Fruit fly (Drosophila melanogaster) whole organism, embryonic: Measurements from ENCODE around the gene Glut1.
A peak's percentile ranks its signal among the peaks of the same experiment; 100 is the strongest.

Experiments used
- CG10147 ChIP-seq: fragments of 200-800 bp; sonication (Bioruptor generic); optimal IDR thresholded peaks from 2 replicates; lab custom pipeline; 2019; ENCODE audit warnings: missing biosample characterization, mild to moderate bottlenecking, missing genetic modification characterization, moderate library complexity
- CG12391 ChIP-seq: fragments of 200-800 bp; sonication (Bioruptor generic); optimal IDR thresholded peaks from 3 replicates; lab custom pipeline; 2018; ENCODE audit warnings: missing biosample characterization, mild to moderate bottlenecking, missing genetic modification characterization, moderate library complexity
- CG12942 ChIP-seq: fragments of 200-800 bp; sonication (Bioruptor generic); optimal IDR thresholded peaks from 3 replicates; lab custom pipeline; 2016; ENCODE audit warnings: missing biosample characterization, missing genetic modification characterization
- CG13123 ChIP-seq: fragments of 200-800 bp; sonication (Bioruptor generic); optimal IDR thresholded peaks from 2 replicates; lab custom pipeline; 2016; ENCODE audit warnings: missing biosample characterization, missing genetic modification characterization
- CG14441 ChIP-seq: fragments of 200-800 bp; sonication (Bioruptor generic); IDR thresholded peaks from 2 replicates; pipeline ENCODE4 v1.3.6; 2022; ENCODE audit warnings: missing biosample characterization, missing genetic modification characterization
- CG17612 ChIP-seq: fragments of 200-800 bp; sonication (Bioruptor generic); IDR thresholded peaks from 2 replicates; pipeline ENCODE4 v1.3.6; 2022; ENCODE audit warnings: missing biosample characterization, missing genetic modification characterization
- CG17912 ChIP-seq: fragments of 200-800 bp; sonication (Bioruptor generic); optimal IDR thresholded peaks from 2 replicates; lab custom pipeline; 2018; ENCODE audit warnings: missing biosample characterization, mild to moderate bottlenecking, missing genetic modification characterization
- CG18764 ChIP-seq: fragments of 200-800 bp; sonication (Bioruptor generic); optimal IDR thresholded peaks from 3 replicates; lab custom pipeline; 2016; ENCODE audit warnings: missing biosample characterization, missing genetic modification characterization
- CG33557 ChIP-seq: fragments of 200-800 bp; sonication (Bioruptor generic); optimal IDR thresholded peaks from 2 replicates; lab custom pipeline; 2019; ENCODE audit warnings: missing biosample characterization, mild to moderate bottlenecking, missing genetic modification characterization, moderate library complexity
- CG3407 ChIP-seq: fragments of 200-800 bp; sonication (Bioruptor generic); optimal IDR thresholded peaks from 2 replicates; lab custom pipeline; 2018; ENCODE audit warnings: missing biosample characterization, mild to moderate bottlenecking, missing genetic modification characterization
- CG34224 ChIP-seq: fragments of 200-800 bp; sonication (Bioruptor generic); IDR thresholded peaks from 3 replicates; pipeline ENCODE4 v1.3.6; 2022; ENCODE audit warnings: missing biosample characterization, missing genetic modification characterization; ENCODE audit not compliant: partially characterized antibody
- CG3838 ChIP-seq: fragments of 200-800 bp; sonication (Bioruptor generic); optimal IDR thresholded peaks from 3 replicates; lab custom pipeline; 2016; ENCODE audit warnings: missing biosample characterization, missing genetic modification characterization
- CG5180 ChIP-seq: fragments of 200-800 bp; sonication (Bioruptor generic); optimal IDR thresholded peaks from 3 replicates; lab custom pipeline; 2017; ENCODE audit warnings: missing biosample characterization, missing genetic modification characterization, mild to moderate bottlenecking, moderate library complexity, missing genetic modification reagents
- CG5245 ChIP-seq: fragments of 200-800 bp; sonication (Bioruptor generic); optimal IDR thresholded peaks from 3 replicates; lab custom pipeline; 2016; ENCODE audit warnings: missing biosample characterization, missing genetic modification characterization
- CG7928 ChIP-seq: fragments of 200-800 bp; sonication (Bioruptor generic); optimal IDR thresholded peaks from 2 replicates; lab custom pipeline; 2017; ENCODE audit warnings: missing biosample characterization, mild to moderate bottlenecking, missing genetic modification characterization
- CTCF ChIP-seq: fragments of 200-800 bp; sonication (Bioruptor generic); optimal IDR thresholded peaks from 2 replicates; lab custom pipeline; 2017; ENCODE audit warnings: missing biosample characterization, mild to moderate bottlenecking, missing genetic modification characterization, moderate library complexity
- Camta ChIP-seq: fragments of 200-800 bp; sonication (Bioruptor generic); optimal IDR thresholded peaks from 2 replicates; lab custom pipeline; 2016; ENCODE audit warnings: missing biosample characterization, missing genetic modification characterization
- Dfd ChIP-seq, 2 experiments: fragments of >200 bp; optimal IDR thresholded peaks; 2 replicates each; lab custom pipeline; 2017; ENCODE audit warnings: missing biosample characterization in 2 of 2, missing genetic modification characterization in 2 of 2
- H2.0 ChIP-seq: fragments of 200-800 bp; sonication (Bioruptor generic); IDR thresholded peaks from 2 replicates; pipeline ENCODE4 v1.3.6; 2022; ENCODE audit warnings: missing biosample characterization, missing genetic modification characterization
- HLHmδ ChIP-seq: fragments of 200-800 bp; sonication (Bioruptor generic); optimal IDR thresholded peaks from 2 replicates; lab custom pipeline; 2018; ENCODE audit warnings: missing biosample characterization, mild to moderate bottlenecking, missing genetic modification characterization, moderate library complexity
- HmgD ChIP-seq: fragments of 200-800 bp; sonication (Bioruptor generic); optimal IDR thresholded peaks from 3 replicates; lab custom pipeline; 2016; ENCODE audit warnings: missing biosample characterization, missing genetic modification characterization
- Hmr ChIP-seq: fragments of 200-800 bp; sonication (Bioruptor generic); optimal IDR thresholded peaks from 3 replicates; lab custom pipeline; 2017; ENCODE audit warnings: mild to moderate bottlenecking, missing biosample characterization, missing genetic modification reagents, missing genetic modification characterization
- Hmx ChIP-seq: fragments of 200-800 bp; sonication (Bioruptor generic); optimal IDR thresholded peaks from 2 replicates; lab custom pipeline; 2016; ENCODE audit warnings: missing biosample characterization, missing genetic modification characterization
- Nf-YC ChIP-seq: fragments of 200-800 bp; optimal IDR thresholded peaks from 3 replicates; lab custom pipeline; 2019; ENCODE audit warnings: missing biosample characterization, mild to moderate bottlenecking, missing genetic modification characterization, moderate library complexity
- Oli ChIP-seq: fragments of 200-800 bp; sonication (Bioruptor generic); optimal IDR thresholded peaks from 2 replicates; lab custom pipeline; 2018; ENCODE audit warnings: missing biosample characterization, mild to moderate bottlenecking, missing genetic modification characterization, moderate library complexity
- Optix ChIP-seq: fragments of 200-800 bp; sonication (Bioruptor generic); IDR thresholded peaks from 3 replicates; pipeline ENCODE4 v1.3.6; 2022; ENCODE audit warnings: missing biosample characterization, missing genetic modification characterization
- Pdp1 ChIP-seq, 2 experiments: fragments of 200-800 bp; sonication (Bioruptor generic); optimal IDR thresholded peaks; 3 replicates each; lab custom pipeline; 2016; ENCODE audit warnings: missing biosample characterization in 2 of 2, missing genetic modification characterization in 2 of 2, mild to moderate bottlenecking in 1 of 2, moderate library complexity in 1 of 2
- Scr ChIP-seq: fragments of 200-800 bp; sonication (Bioruptor generic); IDR thresholded peaks from 2 replicates; pipeline ENCODE4 v1.3.6; 2022; ENCODE audit warnings: missing biosample characterization, missing genetic modification characterization; ENCODE audit not compliant: partially characterized antibody
- Taf1 ChIP-seq: fragments of 200-800 bp; sonication (Bioruptor generic); IDR thresholded peaks from 2 replicates; pipeline ENCODE4 v1.3.6; 2022; ENCODE audit warnings: missing biosample characterization, missing genetic modification characterization
- Tbp ChIP-seq: fragments of >200 bp; optimal IDR thresholded peaks from 2 replicates; lab custom pipeline; 2018; ENCODE audit warnings: missing biosample characterization, missing genetic modification characterization
- Trl ChIP-seq, 3 experiments: fragments of >200 bp in 2 of 3; fragments of 200-800 bp in 1 of 3; sonication (Bioruptor generic) in 1 of 3; optimal IDR thresholded peaks; 2 replicates in 1 of 3; 3 replicates in 2 of 3; lab custom pipeline; 2016 to 2017; ENCODE audit warnings: missing biosample characterization in 1 of 3, missing genetic modification characterization in 1 of 3
- caup ChIP-seq: fragments of 200-800 bp; sonication (Bioruptor generic); optimal IDR thresholded peaks from 3 replicates; lab custom pipeline; 2017; ENCODE audit warnings: missing biosample characterization, mild to moderate bottlenecking, missing genetic modification characterization, moderate library complexity; ENCODE audit not compliant: severe bottlenecking
- chif ChIP-seq, 2 experiments: fragments of 200-800 bp; sonication (Bioruptor generic); optimal IDR thresholded peaks; 3 replicates each; lab custom pipeline; 2016; ENCODE audit warnings: missing biosample characterization in 2 of 2, missing genetic modification characterization in 2 of 2
- chn ChIP-seq: fragments of 200-800 bp; sonication (Bioruptor generic); optimal IDR thresholded peaks from 2 replicates; lab custom pipeline; 2016; ENCODE audit warnings: missing biosample characterization, missing genetic modification characterization
- crc ChIP-seq: fragments of 200-800 bp; sonication (Bioruptor generic); optimal IDR thresholded peaks from 2 replicates; lab custom pipeline; 2016; ENCODE audit warnings: missing biosample characterization, missing genetic modification characterization
- cwo ChIP-seq: fragments of 200-800 bp; sonication (Bioruptor generic); optimal IDR thresholded peaks from 3 replicates; lab custom pipeline; 2017; ENCODE audit warnings: missing biosample characterization, missing genetic modification characterization, mild to moderate bottlenecking, moderate library complexity, missing genetic modification reagents
- disco-r ChIP-seq: fragments of 200-800 bp; sonication (Bioruptor generic); optimal IDR thresholded peaks from 2 replicates; lab custom pipeline; 2016; ENCODE audit warnings: missing biosample characterization, missing genetic modification characterization
- ems ChIP-seq: fragments of 200-800 bp; sonication (Bioruptor generic); optimal IDR thresholded peaks from 3 replicates; lab custom pipeline; 2016; ENCODE audit warnings: missing biosample characterization, missing genetic modification characterization
- hb ChIP-seq: fragments of 200-800 bp; sonication (Bioruptor generic); IDR thresholded peaks from 3 replicates; pipeline ENCODE4 v1.3.6; 2022; ENCODE audit warnings: missing biosample characterization, missing genetic modification characterization; ENCODE audit not compliant: partially characterized antibody
- klu ChIP-seq: fragments of 200-800 bp; sonication (Bioruptor generic); IDR thresholded peaks from 2 replicates; pipeline ENCODE4 v1.3.6; 2022; ENCODE audit warnings: missing biosample characterization, missing genetic modification characterization
- knrl ChIP-seq: fragments of 200-800 bp; sonication (Bioruptor generic); IDR thresholded peaks from 3 replicates; pipeline ENCODE4 v1.3.6; 2022; ENCODE audit warnings: missing biosample characterization, missing genetic modification characterization; ENCODE audit not compliant: partially characterized antibody
- lbe ChIP-seq: fragments of 200-800 bp; sonication (Bioruptor generic); optimal IDR thresholded peaks from 2 replicates; lab custom pipeline; 2016; ENCODE audit warnings: missing biosample characterization, mild to moderate bottlenecking, missing genetic modification characterization
- nau ChIP-seq: fragments of 200-800 bp; sonication (Bioruptor generic); optimal IDR thresholded peaks from 3 replicates; lab custom pipeline; 2017; ENCODE audit warnings: missing biosample characterization, mild to moderate bottlenecking, missing genetic modification characterization, missing genetic modification reagents
- pb ChIP-seq: fragments of 200-800 bp; sonication (Bioruptor generic); optimal IDR thresholded peaks from 3 replicates; lab custom pipeline; 2016; ENCODE audit warnings: missing biosample characterization, missing genetic modification characterization
- scrt ChIP-seq: fragments of 200-800 bp; sonication (Bioruptor generic); optimal IDR thresholded peaks from 2 replicates; lab custom pipeline; 2018; ENCODE audit warnings: missing biosample characterization, mild to moderate bottlenecking, missing genetic modification characterization, moderate library complexity
- shn ChIP-seq: fragments of 200-800 bp; sonication (Bioruptor generic); optimal IDR thresholded peaks from 3 replicates; lab custom pipeline; 2016; ENCODE audit warnings: missing biosample characterization, missing genetic modification characterization
- sisA ChIP-seq: fragments of 200-800 bp; sonication (Bioruptor generic); IDR thresholded peaks from 2 replicates; pipeline ENCODE4 v1.3.6; 2022; ENCODE audit warnings: missing biosample characterization, missing genetic modification characterization
- tup ChIP-seq: fragments of 200-800 bp; sonication (Bioruptor generic); optimal IDR thresholded peaks from 2 replicates; lab custom pipeline; 2016; ENCODE audit warnings: missing biosample characterization, mild to moderate bottlenecking, missing genetic modification characterization, moderate library complexity
- vvl ChIP-seq: fragments of 200-800 bp; sonication (Bioruptor generic); IDR thresholded peaks from 2 replicates; pipeline ENCODE4 v1.3.6; 2022; ENCODE audit warnings: missing biosample characterization, missing genetic modification characterization
- wdn ChIP-seq: fragments of 200-800 bp; sonication (Bioruptor generic); IDR thresholded peaks from 2 replicates; pipeline ENCODE4 v1.3.6; 2022; ENCODE audit warnings: missing biosample characterization, missing genetic modification characterization
- zfh1 ChIP-seq: fragments of 200-800 bp; sonication (Bioruptor generic); IDR thresholded peaks from 3 replicates; pipeline ENCODE4 v1.3.6; 2022; ENCODE audit warnings: missing biosample characterization, missing genetic modification characterization

Glut1 gene

dm6 chr3L:1032569-1032968 lies 118.7 kb downstream of the Glut1 start (continued):
- TF ChIP-seq Nf-YC (tag; lab: Kevin White, UChicago): no peak
- TF ChIP-seq tup (GFP tag; lab: Kevin White, UChicago): peak; percentile 36
- TF ChIP-seq Pdp1 (GFP tag; optimal IDR thresholded peaks at IDR 0.05; lab: Kevin White, UChicago): peak; percentile 25 to 58
- no peak for TF ChIP-seq Scr (GFP tag; lab: Robert Waterston, UW)
- TF ChIP-seq CG12391 (tag; lab: Kevin White, UChicago): peak; percentile 76
- TF ChIP-seq Taf1: no peak
- TF ChIP-seq chn (GFP tag; lab: Kevin White, UChicago): peak; percentile 68
- TF ChIP-seq CG5245: peak; percentile 69
- TF ChIP-seq cwo: peak; percentile 27
- peak; percentile 45 for TF ChIP-seq CG5180 (GFP tag; lab: Kevin White, UChicago)
- peak; percentile 82 for TF ChIP-seq Oli (tag; lab: Kevin White, UChicago)
- no peak for TF ChIP-seq CG17612 (GFP tag; lab: Robert Waterston, UW)
- TF ChIP-seq CG34224 (GFP tag; lab: Robert Waterston, UW): no peak
- no peak for TF ChIP-seq CG17912 (GFP tag; lab: Kevin White, UChicago)
- TF ChIP-seq scrt (GFP tag; lab: Kevin White, UChicago): peak; percentile 16
- peak; percentile 78 for TF ChIP-seq CG14441 (GFP tag; lab: Robert Waterston, UW)
- TF ChIP-seq zfh1: peak; percentile 83
- TF ChIP-seq CG10147 (GFP tag; lab: Kevin White, UChicago): peak; percentile 35
- no peak for TF ChIP-seq CG7928
- TF ChIP-seq Tbp (GFP tag; lab: Kevin White, UChicago): no peak
- TF ChIP-seq CG12942 (GFP tag; lab: Kevin White, UChicago): peak; percentile 55
- no peak for TF ChIP-seq knrl (GFP tag; lab: Robert Waterston, UW)
- peak; percentile 43 for TF ChIP-seq CG18764 (GFP tag; lab: Kevin White, UChicago)
- no peak for TF ChIP-seq wdn (GFP tag; lab: Robert Waterston, UW)
- TF ChIP-seq Dfd (GFP tag; optimal IDR thresholded peaks at IDR 0.05; lab: Kevin White, UChicago): no peak
- TF ChIP-seq Hmr (GFP tag; lab: Kevin White, UChicago): no peak
- peak; percentile 90 for TF ChIP-seq vvl (GFP tag; lab: Robert Waterston, UW)
- TF ChIP-seq chif (GFP tag; optimal IDR thresholded peaks at IDR 0.05; lab: Kevin White, UChicago): peak; percentile 76 to 78
- TF ChIP-seq pb: no peak
- TF ChIP-seq HmgD: no peak
- peak; percentile 55 for TF ChIP-seq ems (GFP tag; lab: Kevin White, UChicago)
- no peak for TF ChIP-seq hb (GFP tag; lab: Robert Waterston, UW)
- TF ChIP-seq Hmx: no peak
- TF ChIP-seq lbe (GFP tag; lab: Kevin White, UChicago): peak; percentile 78
- TF ChIP-seq sisA (GFP tag; lab: Robert Waterston, UW): peak; percentile 89
- no peak for TF ChIP-seq HLHmδ (GFP tag; lab: Kevin White, UChicago)
- peak; percentile 87 for TF ChIP-seq Optix (GFP tag; lab: Robert Waterston, UW)
- no peak for TF ChIP-seq CG3838 (GFP tag; lab: Kevin White, UChicago)
- peak; percentile 37 for TF ChIP-seq shn
- TF ChIP-seq caup (GFP tag; lab: Kevin White, UChicago): peak; percentile 15
- TF ChIP-seq Camta (GFP tag; lab: Kevin White, UChicago): peak; percentile 34
- peak; percentile 26 for TF ChIP-seq crc (GFP tag; lab: Kevin White, UChicago)
- no peak for TF ChIP-seq Trl (optimal IDR thresholded peaks at IDR 0.05; lab: Kevin White, UChicago)
- TF ChIP-seq Trl (GFP tag; optimal IDR thresholded peaks at IDR 0.05; lab: Kevin White, UChicago): peak; percentile 20
- peak; percentile 34 for TF ChIP-seq CTCF (GFP tag; lab: Kevin White, UChicago)
- peak; percentile 63 for TF ChIP-seq nau
- peak; percentile 41 for TF ChIP-seq CG33557 (GFP tag; lab: Kevin White, UChicago)
- TF ChIP-seq H2.0: peak; percentile 81
- TF ChIP-seq CG13123 (GFP tag; lab: Kevin White, UChicago): peak; percentile 35
- peak; percentile 73 for TF ChIP-seq CG3407 (GFP tag; lab: Kevin White, UChicago)
- no peak for TF ChIP-seq disco-r
- TF ChIP-seq klu (GFP tag; lab: Robert Waterston, UW): no peak
